Worm (Caenorhabditis elegans) whole organism, L3 larva: Measurements from ENCODE around the gene unc-119.

Source experiments
- egl-5 ChIP-seq: fragments of 150-350 bp; optimal IDR thresholded peaks from 2 replicates; lab custom pipeline; 2017; ENCODE audit warnings: missing biosample characterization, missing genetic modification reagents, missing genetic modification characterization, inconsistent platforms
- mdl-1 ChIP-seq: fragments of 150-350 bp; optimal IDR thresholded peaks from 2 replicates; lab custom pipeline; 2014; ENCODE audit warnings: missing biosample characterization, missing genetic modification characterization
- nhr-237 ChIP-seq: fragments of 150-350 bp; optimal IDR thresholded peaks from 2 replicates; lab custom pipeline; 2014; ENCODE audit warnings: missing biosample characterization, missing genetic modification characterization
- snpc-4 ChIP-seq: fragments of 150-350 bp; optimal IDR thresholded peaks from 2 replicates; lab custom pipeline; 2014; ENCODE audit warnings: missing biosample characterization, missing genetic modification characterization
- unc-62 ChIP-seq: fragments of 150-350 bp; sonication (generic microtip); optimal IDR thresholded peaks from 4 replicates; lab custom pipeline; 2014; ENCODE audit warnings: missing biosample characterization, missing genetic modification reagents, missing genetic modification characterization
- zag-1 ChIP-seq: fragments of 150-350 bp; optimal IDR thresholded peaks from 2 replicates; lab custom pipeline; 2014; ENCODE audit warnings: missing biosample characterization, missing genetic modification characterization

DNA sequence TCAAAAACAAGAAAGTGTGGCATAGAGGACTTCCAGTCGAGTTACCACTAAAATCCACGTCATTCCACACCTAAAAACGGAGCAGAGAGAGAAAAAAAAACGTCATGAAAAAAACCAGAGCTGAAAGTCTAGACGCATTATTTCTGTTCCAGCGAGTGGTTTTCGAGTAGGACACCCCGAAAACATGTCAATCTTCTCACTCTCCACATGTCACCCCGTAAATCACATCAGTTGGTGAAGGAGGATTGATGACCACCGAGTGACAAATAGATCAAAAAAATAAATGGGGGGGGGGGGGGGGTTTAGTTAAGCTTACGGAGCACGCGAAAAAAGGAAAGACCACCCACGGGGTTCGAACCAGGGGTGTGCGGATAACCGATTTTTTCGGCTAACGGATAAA is 55.3 kb downstream of the unc-119 start:
- TF ChIP-seq zag-1 (tag; lab: Kevin White, UChicago) (no peak), unc-62 (GFP tag; lab: Kevin White, UChicago) (no peak), snpc-4 (tag; lab: Kevin White, UChicago) (no peak), egl-5 (no peak), mdl-1 (no peak), nhr-237 (tag; lab: Kevin White, UChicago) (no peak)
